Fruit fly (Drosophila melanogaster) whole organism, larva: ENCODE results near the gene CG17919.

ENCODE experiments used
- noc ChIP-seq: fragments of 200-800 bp; sonication (Bioruptor generic); optimal IDR thresholded peaks from 3 replicates; lab custom pipeline; 2019; ENCODE audit warnings: missing biosample characterization, mild to moderate bottlenecking, missing genetic modification characterization, moderate library complexity

CG17919 gene

dm6 chr3R:6375944-6376343 lies 32.1 kb downstream of the CG17919 start, which contains the start of gene CRAT:
TSS of gene CRAT (minus strand) at chr3R:6376044.
- TF ChIP-seq noc (tag; lab: Kevin White, UChicago): no peak

dm6 chr3R:6377497-6377896 lies 33.7 kb downstream of the CG17919 start, which contains the start of gene CG42537:
TSS of gene CG42537 (plus strand) at chr3R:6377797.
- TF ChIP-seq noc (tag; lab: Kevin White, UChicago): no peak

- no peak for TF ChIP-seq noc (tag; lab: Kevin White, UChicago)
Observed at dm6 chr3R:6380129-6380528, 36.3 kb downstream of the CG17919 start, which contains the start of the genes CG1024 and TfIIFalpha. TSS of gene CG1024 (minus strand) at chr3R:6380328. TSS of gene TfIIFalpha (plus strand) at chr3R:6380467.

dm6 chr3R:6381784-6382183 lies 38.0 kb downstream of the CG17919 start:
- no peak for TF ChIP-seq noc (tag; lab: Kevin White, UChicago)

- TF ChIP-seq noc (tag; lab: Kevin White, UChicago): no peak
Observed at dm6 chr3R:6382733-6383465, 39.1 kb downstream of the CG17919 start, which contains the start of gene gzl. TSS of gene gzl (plus strand) at chr3R:6382914.

dm6 chr3R:6383466-6383769 lies 39.6 kb downstream of the CG17919 start:
- TF ChIP-seq noc (tag; lab: Kevin White, UChicago): no peak

- TF ChIP-seq noc (tag; lab: Kevin White, UChicago): no peak
Observed at dm6 chr3R:6388414-6388830, 44.6 kb downstream of the CG17919 start.

- peak; percentile 2 for TF ChIP-seq noc (tag; lab: Kevin White, UChicago)
Observed at dm6 chr3R:6393515-6394246, 49.9 kb downstream of the CG17919 start.

- no peak for TF ChIP-seq noc (tag; lab: Kevin White, UChicago)
Observed at dm6 chr3R:6394247-6394522, 50.4 kb downstream of the CG17919 start.
